Fruit fly (Drosophila melanogaster): ENCODE data around the gene CG4650.

dm6 chr2L:14746068-14746467 lies 28.7 kb downstream of the CG4650 start:
- no peak for TF ChIP-seq CG8478 (optimal IDR thresholded peaks at IDR 0.05)
- no peak for TF ChIP-seq CTCF (optimal IDR thresholded peaks at IDR 0.05)
